Worm (Caenorhabditis elegans): ENCODE measurements around the gene C07A4.3.

DNA sequence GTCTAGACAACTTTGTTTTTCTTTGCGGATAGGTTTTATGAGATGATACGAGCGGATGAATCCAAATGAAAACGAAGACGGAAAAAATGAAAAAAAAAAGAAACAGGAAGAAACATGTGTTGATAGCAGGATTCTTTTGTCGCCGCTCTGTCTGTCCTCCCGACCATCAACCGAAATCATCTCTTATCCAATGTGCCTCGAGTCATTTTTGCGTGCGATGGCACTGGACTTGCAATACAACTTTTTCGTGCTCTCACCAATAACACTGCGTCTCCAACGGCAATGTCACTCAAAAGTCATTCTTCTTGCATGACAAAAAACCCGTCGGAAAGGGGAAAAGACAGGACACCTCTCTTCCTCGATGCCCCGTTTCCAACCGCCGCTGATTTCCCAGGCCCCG lies 1.5 kb downstream of the C07A4.3 start, which contains the start of gene ncs-4:
- TF ChIP-seq lsy-2 (tag; optimal IDR thresholded peaks at IDR 0.05) (no peak), unc-62 (GFP tag; optimal IDR thresholded peaks at IDR 0.05) (peak; percentile 31), unc-39 (tag; optimal IDR thresholded peaks at IDR 0.05) (no peak), elt-1 (tag; optimal IDR thresholded peaks at IDR 0.05; ENCODE audit: borderline replicate concordance, insufficient read depth) (no peak), sptf-1 (tag; optimal IDR thresholded peaks at IDR 0.05) (no peak), snpc-4 (tag; optimal IDR thresholded peaks at IDR 0.05) (no peak)

Measured in whole organism, mixed stage, embryonic.